Fruit fly (Drosophila melanogaster) whole organism, embryonic: ENCODE measurements around the gene mRpL14.

Experiments
- CG11093 ChIP-seq: fragments of 200-800 bp; sonication (Bioruptor generic); IDR thresholded peaks from 3 replicates; pipeline ENCODE4 v1.3.6; 2022; ENCODE audit warnings: missing biosample characterization, missing genetic modification characterization
- CG13624 ChIP-seq: fragments of 200-800 bp; sonication (Bioruptor generic); optimal IDR thresholded peaks from 2 replicates; lab custom pipeline; 2016; ENCODE audit warnings: missing biosample characterization, missing genetic modification characterization
- CG1602 ChIP-seq: fragments of 200-800 bp; sonication (Bioruptor generic); optimal IDR thresholded peaks from 3 replicates; lab custom pipeline; 2016; ENCODE audit warnings: missing biosample characterization, missing genetic modification characterization
- CG17612 ChIP-seq: fragments of 200-800 bp; sonication (Bioruptor generic); IDR thresholded peaks from 2 replicates; pipeline ENCODE4 v1.3.6; 2022; ENCODE audit warnings: missing biosample characterization, missing genetic modification characterization
- CG18599 ChIP-seq: fragments of 200-800 bp; sonication (Bioruptor generic); optimal IDR thresholded peaks from 3 replicates; lab custom pipeline; 2017; ENCODE audit warnings: missing biosample characterization, missing genetic modification characterization, mild to moderate bottlenecking, moderate library complexity, missing genetic modification reagents
- CG6654 ChIP-seq: fragments of 200-800 bp; sonication (Bioruptor generic); optimal IDR thresholded peaks from 2 replicates; lab custom pipeline; 2017; ENCODE audit warnings: missing biosample characterization, mild to moderate bottlenecking, missing genetic modification characterization
- CG6689 ChIP-seq: fragments of 200-800 bp; sonication (Bioruptor generic); IDR thresholded peaks from 2 replicates; pipeline ENCODE4 v1.3.6; 2022; ENCODE audit warnings: missing biosample characterization, missing genetic modification characterization
- CG6765 ChIP-seq: fragments of 200-800 bp; sonication (Bioruptor generic); optimal IDR thresholded peaks from 3 replicates; lab custom pipeline; 2017; ENCODE audit warnings: missing biosample characterization, mild to moderate bottlenecking, missing genetic modification characterization
- CG7556 ChIP-seq: fragments of 200-800 bp; sonication (Bioruptor generic); optimal IDR thresholded peaks from 2 replicates; lab custom pipeline; 2017; ENCODE audit warnings: missing biosample characterization, mild to moderate bottlenecking, missing genetic modification characterization
- CG8388 ChIP-seq: fragments of 200-800 bp; sonication (Bioruptor generic); optimal IDR thresholded peaks from 2 replicates; lab custom pipeline; 2019; ENCODE audit warnings: missing biosample characterization, mild to moderate bottlenecking, missing genetic modification characterization, moderate library complexity
- CG9817 ChIP-seq: fragments of 200-800 bp; sonication (Bioruptor generic); optimal IDR thresholded peaks from 2 replicates; lab custom pipeline; 2018; ENCODE audit warnings: missing biosample characterization, mild to moderate bottlenecking, missing genetic modification characterization, moderate library complexity
- CG9876 ChIP-seq: fragments of 200-800 bp; sonication (Bioruptor generic); optimal IDR thresholded peaks from 2 replicates; lab custom pipeline; 2016; ENCODE audit warnings: missing biosample characterization, missing genetic modification characterization
- D ChIP-seq, 2 experiments: fragments of 200-800 bp in 1 of 2; fragments of >200 bp in 1 of 2; sonication (Bioruptor generic) in 1 of 2; optimal IDR thresholded peaks; 2 replicates in 1 of 2; 3 replicates in 1 of 2; lab custom pipeline; 2017; ENCODE audit warnings: mild to moderate bottlenecking in 1 of 2, missing biosample characterization in 1 of 2, missing genetic modification characterization in 1 of 2, missing genetic modification reagents in 1 of 2
- D19B ChIP-seq: fragments of 200-800 bp; sonication (Bioruptor generic); optimal IDR thresholded peaks from 2 replicates; lab custom pipeline; 2017; ENCODE audit warnings: missing biosample characterization, mild to moderate bottlenecking, missing genetic modification characterization
- Dbx ChIP-seq: fragments of 200-800 bp; sonication (Bioruptor generic); IDR thresholded peaks from 3 replicates; pipeline ENCODE4 v1.3.6; 2022; ENCODE audit warnings: missing biosample characterization, missing genetic modification characterization
- Dip3 ChIP-seq: fragments of 200-800 bp; sonication (Bioruptor generic); optimal IDR thresholded peaks from 3 replicates; lab custom pipeline; 2016; ENCODE audit warnings: missing biosample characterization, missing genetic modification characterization
- Doc3 ChIP-seq: fragments of 200-800 bp; sonication (Bioruptor generic); IDR thresholded peaks from 3 replicates; pipeline ENCODE4 v1.3.6; 2022; ENCODE audit warnings: missing biosample characterization, missing genetic modification characterization; ENCODE audit not compliant: partially characterized antibody
- H15 ChIP-seq: fragments of 200-800 bp; sonication (Bioruptor generic); IDR thresholded peaks from 3 replicates; pipeline ENCODE4 v1.3.6; 2022; ENCODE audit warnings: missing biosample characterization, missing genetic modification characterization
- Hr39 ChIP-seq: fragments of >200 bp; optimal IDR thresholded peaks from 2 replicates; lab custom pipeline; 2017
- Lhr ChIP-seq: fragments of 200-800 bp; sonication (Bioruptor generic); optimal IDR thresholded peaks from 3 replicates; lab custom pipeline; 2017; ENCODE audit warnings: mild to moderate bottlenecking, missing biosample characterization, missing genetic modification reagents, missing genetic modification characterization
- Med ChIP-seq: fragments of 200-800 bp; sonication (Bioruptor generic); peaks from one replicate; lab custom pipeline; 2016; ENCODE audit warnings: missing biosample characterization, missing genetic modification characterization, mild to moderate bottlenecking, inconsistent platforms, moderate library complexity
- Meics ChIP-seq: fragments of 200-800 bp; sonication (Bioruptor generic); optimal IDR thresholded peaks from 2 replicates; lab custom pipeline; 2017; ENCODE audit warnings: missing biosample characterization, mild to moderate bottlenecking, missing genetic modification characterization
- Nf-YA ChIP-seq: fragments of 200-800 bp; sonication (Bioruptor generic); IDR thresholded peaks from 2 replicates; pipeline ENCODE4 v1.3.6; 2022; ENCODE audit warnings: missing biosample characterization, missing genetic modification characterization
- Oli ChIP-seq: fragments of 200-800 bp; sonication (Bioruptor generic); optimal IDR thresholded peaks from 2 replicates; lab custom pipeline; 2018; ENCODE audit warnings: missing biosample characterization, mild to moderate bottlenecking, missing genetic modification characterization, moderate library complexity
- Ssrp ChIP-seq: fragments of 200-800 bp; sonication (Bioruptor generic); optimal IDR thresholded peaks from 2 replicates; lab custom pipeline; 2018; ENCODE audit warnings: missing biosample characterization, mild to moderate bottlenecking, missing genetic modification characterization, moderate library complexity
- TFAM ChIP-seq: fragments of 200-800 bp; sonication (Bioruptor generic); optimal IDR thresholded peaks from 2 replicates; lab custom pipeline; 2017; ENCODE audit warnings: missing biosample characterization, missing genetic modification characterization, inconsistent platforms
- Taf1 ChIP-seq: fragments of 200-800 bp; sonication (Bioruptor generic); IDR thresholded peaks from 2 replicates; pipeline ENCODE4 v1.3.6; 2022; ENCODE audit warnings: missing biosample characterization, missing genetic modification characterization
- aop ChIP-seq: fragments of 200-800 bp; sonication (Bioruptor generic); IDR thresholded peaks from 2 replicates; pipeline ENCODE4 v1.3.6; 2022; ENCODE audit warnings: missing biosample characterization, missing genetic modification characterization
- bcd ChIP-seq: fragments of 200-800 bp; sonication (Bioruptor generic); optimal IDR thresholded peaks from 2 replicates; lab custom pipeline; 2017; ENCODE audit warnings: missing biosample characterization, mild to moderate bottlenecking, missing genetic modification characterization
- bowl ChIP-seq: fragments of 200-800 bp; sonication (Bioruptor generic); IDR thresholded peaks from 2 replicates; pipeline ENCODE4 v1.3.6; 2022; ENCODE audit warnings: missing biosample characterization, missing genetic modification characterization
- cato ChIP-seq: fragments of 200-800 bp; sonication (Bioruptor generic); optimal IDR thresholded peaks from 2 replicates; lab custom pipeline; 2016; ENCODE audit warnings: missing biosample characterization, missing genetic modification characterization, borderline replicate concordance
- chm ChIP-seq: fragments of 200-800 bp; sonication (Bioruptor generic); IDR thresholded peaks from 2 replicates; pipeline ENCODE4 v1.3.6; 2022; ENCODE audit warnings: missing biosample characterization, missing genetic modification characterization
- crol ChIP-seq: fragments of 200-800 bp; sonication (Bioruptor generic); IDR thresholded peaks from 2 replicates; pipeline ENCODE4 v1.3.6; 2022; ENCODE audit warnings: missing biosample characterization, missing genetic modification characterization
- fd3F ChIP-seq: fragments of 200-800 bp; sonication (Bioruptor generic); optimal IDR thresholded peaks from 2 replicates; lab custom pipeline; 2018; ENCODE audit warnings: missing biosample characterization, mild to moderate bottlenecking, missing genetic modification characterization, moderate library complexity
- gfzf ChIP-seq: fragments of 200-800 bp; sonication (Bioruptor generic); optimal IDR thresholded peaks from 2 replicates; lab custom pipeline; 2016; ENCODE audit warnings: missing biosample characterization, mild to moderate bottlenecking, missing genetic modification characterization, moderate library complexity
- gsb ChIP-seq: fragments of 200-800 bp; sonication (Bioruptor generic); IDR thresholded peaks from 2 replicates; pipeline ENCODE4 v1.3.6; 2022; ENCODE audit warnings: missing biosample characterization, missing genetic modification characterization
- gt ChIP-seq: fragments of 200-800 bp; sonication (Bioruptor generic); IDR thresholded peaks from 2 replicates; pipeline ENCODE4 v1.3.6; 2022; ENCODE audit warnings: missing biosample characterization, missing genetic modification characterization
- jigr1 ChIP-seq: fragments of 200-800 bp; sonication (Bioruptor generic); IDR thresholded peaks from 3 replicates; pipeline ENCODE4 v1.3.6; 2022; ENCODE audit warnings: missing biosample characterization, missing genetic modification characterization
- lilli ChIP-seq: fragments of 200-800 bp; sonication (Bioruptor generic); optimal IDR thresholded peaks from 3 replicates; lab custom pipeline; 2016; ENCODE audit warnings: missing biosample characterization, missing genetic modification characterization
- mld ChIP-seq: fragments of 200-800 bp; sonication (Bioruptor generic); IDR thresholded peaks from 3 replicates; pipeline ENCODE4 v1.3.6; 2022; ENCODE audit warnings: missing biosample characterization, missing genetic modification characterization; ENCODE audit not compliant: partially characterized antibody
- nau ChIP-seq: fragments of 200-800 bp; sonication (Bioruptor generic); optimal IDR thresholded peaks from 3 replicates; lab custom pipeline; 2017; ENCODE audit warnings: missing biosample characterization, mild to moderate bottlenecking, missing genetic modification characterization, missing genetic modification reagents
- nmo ChIP-seq: fragments of 200-800 bp; sonication (Bioruptor generic); optimal IDR thresholded peaks from 2 replicates; lab custom pipeline; 2018; ENCODE audit warnings: missing biosample characterization, mild to moderate bottlenecking, missing genetic modification characterization, moderate library complexity
- pros ChIP-seq: fragments of 200-800 bp; sonication (Bioruptor generic); optimal IDR thresholded peaks from 3 replicates; lab custom pipeline; 2019; ENCODE audit warnings: missing biosample characterization, mild to moderate bottlenecking, missing genetic modification characterization, moderate library complexity
- row ChIP-seq: fragments of 200-800 bp; sonication (Bioruptor generic); IDR thresholded peaks from 3 replicates; pipeline ENCODE4 v1.3.6; 2022; ENCODE audit warnings: missing biosample characterization, missing genetic modification characterization
- sob ChIP-seq: fragments of 200-800 bp; sonication (Bioruptor generic); IDR thresholded peaks from 2 replicates; pipeline ENCODE4 v1.3.6; 2022; ENCODE audit warnings: missing biosample characterization, missing genetic modification characterization
- toy ChIP-seq: fragments of 200-800 bp; sonication (Bioruptor generic); IDR thresholded peaks from 2 replicates; pipeline ENCODE4 v1.3.6; 2022; ENCODE audit warnings: missing biosample characterization, missing genetic modification characterization
- wdn ChIP-seq: fragments of 200-800 bp; sonication (Bioruptor generic); IDR thresholded peaks from 2 replicates; pipeline ENCODE4 v1.3.6; 2022; ENCODE audit warnings: missing biosample characterization, missing genetic modification characterization
- wek ChIP-seq: fragments of 200-800 bp; sonication (Bioruptor generic); optimal IDR thresholded peaks from 3 replicates; lab custom pipeline; 2018; ENCODE audit warnings: missing biosample characterization, mild to moderate bottlenecking, missing genetic modification characterization, moderate library complexity

The mRpL14 gene

dm6 chrX:2296230-2297044, 48.0 kb downstream of the mRpL14 start (continued):
- TF ChIP-seq pros (GFP tag; lab: Kevin White, UChicago) (peak; percentile 54), gfzf (GFP tag; lab: Kevin White, UChicago) (no peak), row (GFP tag; lab: Robert Waterston, UW) (peak; percentile 94), D19B (GFP tag; lab: Kevin White, UChicago) (peak; percentile 84), CG17612 (GFP tag; lab: Robert Waterston, UW) (peak; percentile 41; the same call in 1 of the 2 replicates), gt (GFP tag; lab: Robert Waterston, UW) (peak; percentile 54), mld (GFP tag; lab: Robert Waterston, UW) (no peak), CG13624 (GFP tag; lab: Kevin White, UChicago) (peak; percentile 94), Med (GFP tag; lab: Kevin White, UChicago) (peak; percentile 98), Hr39 (no peak), nau (GFP tag; lab: Kevin White, UChicago) (peak; percentile 81), chm (GFP tag; lab: Robert Waterston, UW) (0 out of 2 replicates have a peak, but pooled peaks have one; percentile 9), Oli (tag; lab: Kevin White, UChicago) (peak; percentile 97), bowl (GFP tag; lab: Robert Waterston, UW) (no peak; the same call in 1 of the 2 replicates), bcd (GFP tag; lab: Kevin White, UChicago) (peak; percentile 95), CG1602 (GFP tag; lab: Kevin White, UChicago) (peak; percentile 91), toy (GFP tag; lab: Robert Waterston, UW) (no peak), lilli (peak; percentile 93), Taf1 (GFP tag; lab: Robert Waterston, UW) (peak; percentile 64; the same call in 1 of the 2 replicates), cato (GFP tag; lab: Kevin White, UChicago) (peak; percentile 91), jigr1 (GFP tag; lab: Robert Waterston, UW) (no peak; the same call in 1 of the 3 replicates), gsb (GFP tag; lab: Robert Waterston, UW) (0 out of 2 replicates have a peak, but pooled peaks have one; percentile 53), Ssrp (tag; lab: Kevin White, UChicago) (peak; percentile 94), CG18599 (peak; percentile 94), CG6765 (peak; percentile 82), Dip3 (peak; percentile 81), H15 (GFP tag; lab: Robert Waterston, UW) (peak; percentile 69; the same call in 2 of the 3 replicates), nmo (peak; percentile 97), CG8388 (GFP tag; lab: Kevin White, UChicago) (peak; percentile 89), fd3F (GFP tag; lab: Kevin White, UChicago) (peak; percentile 86), wek (GFP tag; lab: Kevin White, UChicago) (peak; percentile 73), CG7556 (GFP tag; lab: Kevin White, UChicago) (peak; percentile 98), CG11093 (GFP tag; lab: Robert Waterston, UW) (peak; percentile 77; the same call in 2 of the 3 replicates), wdn (GFP tag; lab: Robert Waterston, UW) (no peak), CG9876 (GFP tag; lab: Kevin White, UChicago) (peak; percentile 87), CG6689 (GFP tag; lab: Robert Waterston, UW) (peak; percentile 88), TFAM (GFP tag; lab: Kevin White, UChicago) (peak; percentile 81), crol (GFP tag; lab: Robert Waterston, UW) (peak; percentile 96), CG9817 (peak; percentile 82), D (optimal IDR thresholded peaks at IDR 0.05; lab: Kevin White, UChicago) (no peak), D (GFP tag; optimal IDR thresholded peaks at IDR 0.05; lab: Kevin White, UChicago) (peak; percentile 94), CG6654 (GFP tag; lab: Kevin White, UChicago) (peak; percentile 85), Lhr (GFP tag; lab: Kevin White, UChicago) (peak; percentile 89), aop (GFP tag; lab: Robert Waterston, UW) (no peak), sob (GFP tag; lab: Robert Waterston, UW) (peak; percentile 76), Dbx (GFP tag; lab: Robert Waterston, UW) (no peak; the same call in 1 of the 3 replicates), Meics (GFP tag; lab: Kevin White, UChicago) (peak; percentile 95), Nf-YA (GFP tag; lab: Robert Waterston, UW) (peak; percentile 64), Doc3 (GFP tag; lab: Robert Waterston, UW) (no peak)
